Fruit fly (Drosophila melanogaster): ENCODE data around the gene CG42577.

- TF ChIP-seq cnc (optimal IDR thresholded peaks at IDR 0.05) (no peak), Mnt (GFP tag; optimal IDR thresholded peaks at IDR 0.05) (no peak), CG12768 (GFP tag; optimal IDR thresholded peaks at IDR 0.05) (no peak), Crg-1 (GFP tag; optimal IDR thresholded peaks at IDR 0.05) (no peak), CG1620 (GFP tag; optimal IDR thresholded peaks at IDR 0.05) (no peak), kay (GFP tag; ENCODE audit: borderline replicate concordance) (no peak), CG7045 (GFP tag; optimal IDR thresholded peaks at IDR 0.05) (no peak)
These were observed 21.1 kb upstream of the CG42577 start for dm6 chrX:20237914-20238313.
